Fruit fly (Drosophila melanogaster): ENCODE data around the gene ChAT.

The ChAT gene

DNA sequence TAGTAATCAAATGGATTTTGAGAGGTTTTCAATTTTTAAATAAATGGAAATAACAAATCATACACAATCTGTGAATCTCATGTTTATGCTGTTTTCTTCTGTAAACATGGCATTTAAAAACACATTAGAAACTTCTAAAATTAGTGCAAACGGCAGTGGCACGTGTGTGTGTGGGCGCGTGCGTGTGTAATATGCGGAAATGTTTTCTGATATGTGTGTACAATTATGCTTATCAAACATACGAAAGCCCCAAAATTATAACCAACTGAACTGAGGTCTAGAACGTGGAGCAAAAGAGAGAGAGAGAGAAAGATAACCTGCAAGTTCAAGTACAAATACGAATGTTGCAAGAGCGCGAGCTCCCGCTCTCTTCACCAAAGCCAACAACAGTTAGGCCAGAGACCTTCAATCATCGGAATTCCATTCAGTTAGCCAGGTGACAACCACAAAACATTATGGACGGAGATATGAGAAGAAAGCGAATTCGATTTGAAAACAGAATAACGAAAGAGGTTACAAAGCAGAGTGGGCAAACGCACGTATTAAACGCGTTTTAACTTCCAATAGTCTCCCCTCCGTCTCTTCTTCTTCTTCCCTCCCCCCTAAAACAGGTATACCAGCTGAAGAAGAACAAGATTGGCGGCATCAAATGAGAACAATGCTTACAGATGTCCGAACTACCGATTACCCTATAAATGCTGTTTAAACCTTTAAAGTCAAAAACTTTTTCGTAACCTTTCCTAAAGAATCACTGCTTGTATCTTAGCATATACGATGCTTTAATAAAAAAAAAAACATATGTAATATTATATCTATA lies 35.9 kb downstream of the ChAT start (continued):
- TF ChIP-seq usp (GFP tag; optimal IDR thresholded peaks at IDR 0.05) (no peak), lilli (GFP tag; optimal IDR thresholded peaks at IDR 0.05) (peak; percentile 96), Dp (GFP tag; optimal IDR thresholded peaks at IDR 0.05) (peak; percentile 10), CG3407 (GFP tag; optimal IDR thresholded peaks at IDR 0.05) (peak; percentile 88), sisA (GFP tag; IDR thresholded peaks at IDR 0.05) (peak; percentile 95), CG4617 (GFP tag; optimal IDR thresholded peaks at IDR 0.05; ENCODE audit: borderline replicate concordance) (peak; percentile 78), CG13287 (GFP tag; IDR thresholded peaks at IDR 0.05; ENCODE audit: partially characterized antibody) (no peak; the same call in 1 of the 2 replicates), Side (GFP tag; optimal IDR thresholded peaks at IDR 0.05) (peak; percentile 81), Hr78 (GFP tag; optimal IDR thresholded peaks at IDR 0.05) (peak in 1 of 2 experiments; percentile 79), gfzf (GFP tag; optimal IDR thresholded peaks at IDR 0.05) (no peak), ab (GFP tag; optimal IDR thresholded peaks at IDR 0.05) (peak; percentile 25), zf30C (GFP tag; optimal IDR thresholded peaks at IDR 0.05) (no peak), Dip2 (GFP tag; IDR thresholded peaks at IDR 0.05) (peak; percentile 33; the same call in 1 of the 2 replicates), CG12219 (GFP tag; optimal IDR thresholded peaks at IDR 0.05) (peak; percentile 94), D (optimal IDR thresholded peaks at IDR 0.05) (no peak), D (GFP tag; optimal IDR thresholded peaks at IDR 0.05) (peak; percentile 95), fu2 (GFP tag; optimal IDR thresholded peaks at IDR 0.05) (peak; percentile 80), toy (GFP tag; IDR thresholded peaks at IDR 0.05) (peak; percentile 93), esg (GFP tag; conservative IDR thresholded peaks at IDR 0.05) (peak; percentile 94), phol (tag; optimal IDR thresholded peaks at IDR 0.05) (peak; percentile 95), CG11093 (GFP tag; IDR thresholded peaks at IDR 0.05) (peak; percentile 93), gsb-n (tag; optimal IDR thresholded peaks at IDR 0.05) (peak; percentile 94), HHEX (GFP tag; optimal IDR thresholded peaks at IDR 0.05) (peak; percentile 97), corto (GFP tag; optimal IDR thresholded peaks at IDR 0.05) (peak; percentile 92), CG17186 (GFP tag; optimal IDR thresholded peaks at IDR 0.05) (peak; percentile 72), HmgZ (tag; optimal IDR thresholded peaks at IDR 0.05) (peak; percentile 96), Rfx (GFP tag; IDR thresholded peaks at IDR 0.05) (peak; percentile 98), CG10209 (GFP tag; optimal IDR thresholded peaks at IDR 0.05) (peak; percentile 96), Drgx (GFP tag; IDR thresholded peaks at IDR 0.05) (peak; percentile 92), CG1233 (GFP tag; optimal IDR thresholded peaks at IDR 0.05) (peak; percentile 97), Deaf1 (tag; optimal IDR thresholded peaks at IDR 0.05) (peak; percentile 81), ftz-f1 (GFP tag; optimal IDR thresholded peaks at IDR 0.05) (peak; percentile 43), so (GFP tag; IDR thresholded peaks at IDR 0.05) (peak; percentile 96), p53 (GFP tag; optimal IDR thresholded peaks at IDR 0.05) (peak; percentile 67), bigmax (GFP tag; optimal IDR thresholded peaks at IDR 0.05) (peak; percentile 44), bcd (GFP tag; optimal IDR thresholded peaks at IDR 0.05) (peak; percentile 97), Ada2b (GFP tag; IDR thresholded peaks at IDR 0.05) (peak; percentile 97), Hr3 (GFP tag; optimal IDR thresholded peaks at IDR 0.05) (peak; percentile 95), Chrac-16 (GFP tag; optimal IDR thresholded peaks at IDR 0.05) (peak; percentile 93), CG11247 (GFP tag; IDR thresholded peaks at IDR 0.05) (peak; percentile 96), br (optimal IDR thresholded peaks at IDR 0.05) (no peak), sens (GFP tag) (peak; percentile 97), CG3847 (GFP tag; IDR thresholded peaks at IDR 0.05) (peak; percentile 97), Bdp1 (GFP tag; optimal IDR thresholded peaks at IDR 0.05) (peak; percentile 70), CG13296 (GFP tag; optimal IDR thresholded peaks at IDR 0.05) (peak; percentile 97), CG3726 (GFP tag; IDR thresholded peaks at IDR 0.05) (peak; percentile 94), CG8290 (GFP tag; optimal IDR thresholded peaks at IDR 0.05) (peak; percentile 75), CG8290 (tag; optimal IDR thresholded peaks at IDR 0.05) (peak; percentile 78 to 92), Ravus (GFP tag; IDR thresholded peaks at IDR 0.05) (peak; percentile 87), unpg (GFP tag; optimal IDR thresholded peaks at IDR 0.05) (peak; percentile 96)

All from whole organism, embryonic.